Fruit fly (Drosophila melanogaster): ENCODE measurements around the gene Atxn7.

Atxn7 gene

DNA sequence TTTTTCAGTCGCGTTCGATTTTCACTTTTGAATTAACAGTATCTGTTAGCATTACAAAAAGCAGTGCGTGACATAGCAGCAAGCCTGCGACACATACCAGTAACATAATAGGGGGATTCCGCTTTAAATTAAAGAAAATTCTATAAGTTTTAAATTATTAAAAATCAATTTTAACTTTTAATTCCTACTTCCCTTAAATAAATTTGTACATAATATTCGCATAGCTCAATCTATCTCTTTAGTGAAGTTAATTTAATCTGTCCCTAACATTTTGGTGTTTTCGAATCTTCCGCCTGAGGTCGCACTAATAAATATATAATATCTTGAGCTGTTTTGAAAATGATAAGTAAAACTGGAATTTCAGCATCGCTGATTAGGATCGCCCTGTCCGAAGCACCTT lies 44.8 kb downstream of the Atxn7 start, which contains the start of gene CG9886 (continued):
- no peak for TF ChIP-seq CG32772 (GFP tag; IDR thresholded peaks at IDR 0.05)
- no peak for TF ChIP-seq zf30C (GFP tag; optimal IDR thresholded peaks at IDR 0.05)
- peak; percentile 35 for TF ChIP-seq odd (GFP tag; optimal IDR thresholded peaks at IDR 0.05)
- TF ChIP-seq CG32767 (GFP tag; IDR thresholded peaks at IDR 0.05), result peak; percentile 54; the same call in 1 of the 2 replicates
- no peak for TF ChIP-seq pan (optimal IDR thresholded peaks at IDR 0.05)
- peak in 1 of 2 experiments; percentile 78 for TF ChIP-seq pan (GFP tag; optimal IDR thresholded peaks at IDR 0.05 in 1 of 2, IDR thresholded peaks at IDR 0.05 in 1 of 2)
- TF ChIP-seq Dek (tag; optimal IDR thresholded peaks at IDR 0.05), result peak; percentile 57
- TF ChIP-seq Dip2 (GFP tag; IDR thresholded peaks at IDR 0.05), result no peak
- TF ChIP-seq CG15514 (GFP tag; optimal IDR thresholded peaks at IDR 0.05), result peak; percentile 66
- no peak for TF ChIP-seq CG6175 (GFP tag; IDR thresholded peaks at IDR 0.05)
- no peak for TF ChIP-seq CG10321 (GFP tag; IDR thresholded peaks at IDR 0.05)
- TF ChIP-seq CG7786 (GFP tag; optimal IDR thresholded peaks at IDR 0.05), result no peak
- peak; percentile 77 for TF ChIP-seq CG2678 (tag; optimal IDR thresholded peaks at IDR 0.05)
- TF ChIP-seq NFAT (GFP tag; IDR thresholded peaks at IDR 0.05), result no peak
- TF ChIP-seq sr (GFP tag; IDR thresholded peaks at IDR 0.05), result no peak
- peak; percentile 28 for TF ChIP-seq CG12942 (GFP tag; optimal IDR thresholded peaks at IDR 0.05)
- peak; percentile 3 for TF ChIP-seq NC2α (GFP tag; optimal IDR thresholded peaks at IDR 0.05)
- no peak for TF ChIP-seq Opbp (GFP tag; IDR thresholded peaks at IDR 0.05; ENCODE audit: partially characterized antibody)
- TF ChIP-seq CG31365 (tag; optimal IDR thresholded peaks at IDR 0.05), result no peak
- no peak for TF ChIP-seq Optix (GFP tag; IDR thresholded peaks at IDR 0.05)
- peak; percentile 77 for TF ChIP-seq CG14710 (tag; optimal IDR thresholded peaks at IDR 0.05)
- TF ChIP-seq CG17912 (GFP tag; optimal IDR thresholded peaks at IDR 0.05), result no peak
- TF ChIP-seq Atf6 (GFP tag; IDR thresholded peaks at IDR 0.05), result peak; percentile 56
- no peak for TF ChIP-seq CG34224 (GFP tag; IDR thresholded peaks at IDR 0.05; ENCODE audit: partially characterized antibody)
- TF ChIP-seq grn (GFP tag; optimal IDR thresholded peaks at IDR 0.05), result peak; percentile 51
- TF ChIP-seq CG17361 (GFP tag; IDR thresholded peaks at IDR 0.05), result peak; percentile 82
- no peak for TF ChIP-seq aop (GFP tag; IDR thresholded peaks at IDR 0.05)
- TF ChIP-seq knrl (GFP tag; IDR thresholded peaks at IDR 0.05; ENCODE audit: partially characterized antibody), result peak; percentile 26; the same call in 1 of the 3 replicates
- TF ChIP-seq CG13296 (GFP tag; optimal IDR thresholded peaks at IDR 0.05), result peak; percentile 56
- peak; percentile 82 for TF ChIP-seq trem (tag; optimal IDR thresholded peaks at IDR 0.05)
- TF ChIP-seq nom (GFP tag; optimal IDR thresholded peaks at IDR 0.05), result no peak
- peak; percentile 56 for TF ChIP-seq CG12155 (GFP tag; optimal IDR thresholded peaks at IDR 0.05)
- TF ChIP-seq MBD-R2 (GFP tag; IDR thresholded peaks at IDR 0.05), result peak; percentile 56; the same call in 1 of the 2 replicates
- TF ChIP-seq Rx (GFP tag; IDR thresholded peaks at IDR 0.05), result no peak
- TF ChIP-seq sd (tag; optimal IDR thresholded peaks at IDR 0.05), result peak; percentile 61
- TF ChIP-seq CG1233 (GFP tag; optimal IDR thresholded peaks at IDR 0.05), result peak; percentile 27
- TF ChIP-seq Six4 (GFP tag; optimal IDR thresholded peaks at IDR 0.05), result peak; percentile 48
- peak; percentile 13; the same call in 1 of the 2 replicates for TF ChIP-seq ara (GFP tag; IDR thresholded peaks at IDR 0.05)
- TF ChIP-seq ab (GFP tag; optimal IDR thresholded peaks at IDR 0.05), result no peak
- no peak; the same call in 2 of the 3 replicates for TF ChIP-seq CG14050 (GFP tag; IDR thresholded peaks at IDR 0.05)
- peak; percentile 57 for TF ChIP-seq CG33557 (GFP tag; optimal IDR thresholded peaks at IDR 0.05)
- TF ChIP-seq gsb-n (tag; optimal IDR thresholded peaks at IDR 0.05), result peak; percentile 72
- TF ChIP-seq chn (GFP tag; optimal IDR thresholded peaks at IDR 0.05), result no peak
- TF ChIP-seq CG3163 (GFP tag; optimal IDR thresholded peaks at IDR 0.05), result no peak
- TF ChIP-seq cwo (GFP tag; optimal IDR thresholded peaks at IDR 0.05), result peak; percentile 0
- TF ChIP-seq CG42726 (GFP tag; IDR thresholded peaks at IDR 0.05; ENCODE audit: partially characterized antibody), result no peak
- peak; percentile 60 for TF ChIP-seq Lhr (GFP tag; optimal IDR thresholded peaks at IDR 0.05)
- peak; percentile 74 for TF ChIP-seq Xbp1 (GFP tag; optimal IDR thresholded peaks at IDR 0.05)
- no peak for TF ChIP-seq CG3838 (GFP tag; optimal IDR thresholded peaks at IDR 0.05)
- TF ChIP-seq Fer2 (tag; optimal IDR thresholded peaks at IDR 0.05), result peak; percentile 25
- peak; percentile 11 for TF ChIP-seq pum (GFP tag; optimal IDR thresholded peaks at IDR 0.05)

Measured in whole organism, embryonic.